Fruit fly (Drosophila melanogaster): ENCODE results near the gene Cpsf100.
A peak's percentile ranks its signal among the peaks of the same experiment; 100 is the strongest.

The Cpsf100 gene

dm6 chr3R:29071141-29071540 lies 36.8 kb downstream of the Cpsf100 start:
- TF ChIP-seq Dfd (GFP tag; optimal IDR thresholded peaks at IDR 0.05) (no peak), pan (optimal IDR thresholded peaks at IDR 0.05) (no peak), h (GFP tag; optimal IDR thresholded peaks at IDR 0.05) (peak; percentile 7), rgr (GFP tag; optimal IDR thresholded peaks at IDR 0.05) (peak; percentile 10), CG32264 (GFP tag; optimal IDR thresholded peaks at IDR 0.05) (no peak), Hr83 (GFP tag; optimal IDR thresholded peaks at IDR 0.05; ENCODE audit: poor library complexity, severe bottlenecking) (peak; percentile 3), dmrt93B (GFP tag; optimal IDR thresholded peaks at IDR 0.05) (no peak), Hnf4 (GFP tag; optimal IDR thresholded peaks at IDR 0.05) (peak; percentile 8), sage (GFP tag; optimal IDR thresholded peaks at IDR 0.05) (no peak), jim (GFP tag; optimal IDR thresholded peaks at IDR 0.05) (no peak), foxo (GFP tag; optimal IDR thresholded peaks at IDR 0.05) (no peak), Hr78 (GFP tag; optimal IDR thresholded peaks at IDR 0.05) (no peak), dsf (GFP tag; optimal IDR thresholded peaks at IDR 0.05; ENCODE audit: borderline replicate concordance) (no peak)

- TF ChIP-seq br (GFP tag; optimal IDR thresholded peaks at IDR 0.05), result no peak
- TF ChIP-seq Abd-B (GFP tag; optimal IDR thresholded peaks at IDR 0.05), result no peak
- no peak for TF ChIP-seq Hr78 (GFP tag; optimal IDR thresholded peaks at IDR 0.05)
- TF ChIP-seq Rel (GFP tag; optimal IDR thresholded peaks at IDR 0.05), result no peak
- no peak for TF ChIP-seq Rel (tag; optimal IDR thresholded peaks at IDR 0.05)
- peak; percentile 10 for TF ChIP-seq rgr (GFP tag; optimal IDR thresholded peaks at IDR 0.05)
- TF ChIP-seq Mio (GFP tag; optimal IDR thresholded peaks at IDR 0.05), result no peak
- no peak for TF ChIP-seq CG9705 (GFP tag; optimal IDR thresholded peaks at IDR 0.05)
- TF ChIP-seq sage (GFP tag; optimal IDR thresholded peaks at IDR 0.05), result no peak
- no peak for TF ChIP-seq Hnf4 (GFP tag; optimal IDR thresholded peaks at IDR 0.05)
- no peak for TF ChIP-seq OdsH (GFP tag; optimal IDR thresholded peaks at IDR 0.05)
- peak; percentile 7 for TF ChIP-seq Sp1 (GFP tag; optimal IDR thresholded peaks at IDR 0.05)
- TF ChIP-seq CG32264 (GFP tag; optimal IDR thresholded peaks at IDR 0.05), result no peak
- TF ChIP-seq ey (GFP tag; optimal IDR thresholded peaks at IDR 0.05), result peak; percentile 34
- no peak for TF ChIP-seq usp (GFP tag; optimal IDR thresholded peaks at IDR 0.05)
- TF ChIP-seq Dfd (GFP tag; optimal IDR thresholded peaks at IDR 0.05), result no peak
- peak; percentile 53 for TF ChIP-seq fru (GFP tag; optimal IDR thresholded peaks at IDR 0.05)
- no peak for TF ChIP-seq N (GFP tag; optimal IDR thresholded peaks at IDR 0.05)
- TF ChIP-seq pan (optimal IDR thresholded peaks at IDR 0.05), result no peak
- no peak for TF ChIP-seq brk (GFP tag; optimal IDR thresholded peaks at IDR 0.05)
- no peak for TF ChIP-seq lola (GFP tag; optimal IDR thresholded peaks at IDR 0.05)
- TF ChIP-seq h (GFP tag; optimal IDR thresholded peaks at IDR 0.05), result peak; percentile 44
- TF ChIP-seq woc (GFP tag; optimal IDR thresholded peaks at IDR 0.05), result peak; percentile 14
- TF ChIP-seq Myc (optimal IDR thresholded peaks at IDR 0.05), result no peak
- TF ChIP-seq CrebA (GFP tag; optimal IDR thresholded peaks at IDR 0.05; ENCODE audit: borderline replicate concordance), result no peak
- no peak for TF ChIP-seq Jra (GFP tag; optimal IDR thresholded peaks at IDR 0.05)
- no peak for TF ChIP-seq HLH106 (tag; optimal IDR thresholded peaks at IDR 0.05)
- TF ChIP-seq foxo (GFP tag; optimal IDR thresholded peaks at IDR 0.05), result peak in 1 of 2 experiments; percentile 25
- no peak for TF ChIP-seq Hr83 (GFP tag; optimal IDR thresholded peaks at IDR 0.05; ENCODE audit: poor library complexity, severe bottlenecking)
- no peak for TF ChIP-seq jim (GFP tag; optimal IDR thresholded peaks at IDR 0.05)
- no peak for TF ChIP-seq dsf (GFP tag; optimal IDR thresholded peaks at IDR 0.05; ENCODE audit: borderline replicate concordance)
- no peak for TF ChIP-seq Vsx2 (GFP tag; optimal IDR thresholded peaks at IDR 0.05; ENCODE audit: partially characterized antibody)
- peak; percentile 25 for TF ChIP-seq psq (GFP tag; optimal IDR thresholded peaks at IDR 0.05)
- TF ChIP-seq dl (GFP tag; optimal IDR thresholded peaks at IDR 0.05; ENCODE audit: insufficient read depth in 1 of 2, partially characterized antibody in 2 of 2), result no peak
- no peak for TF ChIP-seq dmrt93B (GFP tag; optimal IDR thresholded peaks at IDR 0.05)
Observed at dm6 chr3R:29072834-29073233, 38.5 kb downstream of the Cpsf100 start.

dm6 chr3R:29074001-29074609 lies 39.7 kb downstream of the Cpsf100 start:
- TF ChIP-seq foxo (GFP tag; optimal IDR thresholded peaks at IDR 0.05) (no peak), Rel (GFP tag; optimal IDR thresholded peaks at IDR 0.05) (no peak), Rel (tag; optimal IDR thresholded peaks at IDR 0.05) (peak; percentile 40), Hr78 (GFP tag; optimal IDR thresholded peaks at IDR 0.05) (no peak), br (GFP tag; optimal IDR thresholded peaks at IDR 0.05) (peak; percentile 43), Sp1 (GFP tag; optimal IDR thresholded peaks at IDR 0.05) (peak; percentile 44), jim (GFP tag; optimal IDR thresholded peaks at IDR 0.05) (no peak), h (GFP tag; optimal IDR thresholded peaks at IDR 0.05) (peak; percentile 36), Dfd (GFP tag; optimal IDR thresholded peaks at IDR 0.05) (no peak), dmrt93B (GFP tag; optimal IDR thresholded peaks at IDR 0.05) (no peak), woc (GFP tag; optimal IDR thresholded peaks at IDR 0.05) (no peak), CG9705 (GFP tag; optimal IDR thresholded peaks at IDR 0.05) (no peak), rgr (GFP tag; optimal IDR thresholded peaks at IDR 0.05) (peak; percentile 23), fru (GFP tag; optimal IDR thresholded peaks at IDR 0.05) (peak; percentile 56), OdsH (GFP tag; optimal IDR thresholded peaks at IDR 0.05) (peak; percentile 9), pan (optimal IDR thresholded peaks at IDR 0.05) (no peak), dl (GFP tag; optimal IDR thresholded peaks at IDR 0.05; ENCODE audit: insufficient read depth in 1 of 2, partially characterized antibody in 2 of 2) (peak; percentile 33 to 68), sage (GFP tag; optimal IDR thresholded peaks at IDR 0.05) (no peak), Hnf4 (GFP tag; optimal IDR thresholded peaks at IDR 0.05) (peak; percentile 65), N (GFP tag; optimal IDR thresholded peaks at IDR 0.05) (no peak), Abd-B (GFP tag; optimal IDR thresholded peaks at IDR 0.05) (no peak), Hr83 (GFP tag; optimal IDR thresholded peaks at IDR 0.05; ENCODE audit: poor library complexity, severe bottlenecking) (peak; percentile 26), lola (GFP tag; optimal IDR thresholded peaks at IDR 0.05) (no peak), CrebA (GFP tag; optimal IDR thresholded peaks at IDR 0.05; ENCODE audit: borderline replicate concordance) (no peak), Jra (GFP tag; optimal IDR thresholded peaks at IDR 0.05) (peak; percentile 18), usp (GFP tag; optimal IDR thresholded peaks at IDR 0.05) (no peak), Dif (GFP tag; optimal IDR thresholded peaks at IDR 0.05; ENCODE audit: partially characterized antibody) (peak; percentile 88), ey (GFP tag; optimal IDR thresholded peaks at IDR 0.05) (no peak), sv (GFP tag; optimal IDR thresholded peaks at IDR 0.05) (no peak), brk (GFP tag; optimal IDR thresholded peaks at IDR 0.05) (peak; percentile 20), psq (GFP tag; optimal IDR thresholded peaks at IDR 0.05) (peak; percentile 83), GATAd (GFP tag; optimal IDR thresholded peaks at IDR 0.05) (no peak), CG32264 (GFP tag; optimal IDR thresholded peaks at IDR 0.05) (no peak), Vsx2 (GFP tag; optimal IDR thresholded peaks at IDR 0.05; ENCODE audit: partially characterized antibody) (peak; percentile 68), Myc (optimal IDR thresholded peaks at IDR 0.05) (no peak), HLH106 (tag; optimal IDR thresholded peaks at IDR 0.05) (peak; percentile 8), Mio (GFP tag; optimal IDR thresholded peaks at IDR 0.05) (no peak)
